Worm (Caenorhabditis elegans): ENCODE measurements around the gene his-74.

Gene his-74

ce11 chrV:12624371-12624770 lies 35.8 kb downstream of the his-74 start, which contains the start of gene F56H9.9:
Gene F56H9.9, minus strand, starts transcription at chrV:12624471.
- TF ChIP-seq pag-3 (tag; optimal IDR thresholded peaks at IDR 0.05; ENCODE audit: borderline replicate concordance) (no peak), unc-55 (GFP tag; optimal IDR thresholded peaks at IDR 0.05) (no peak), ceh-45 (GFP tag; IDR thresholded peaks at IDR 0.05) (no peak), nhr-232 (tag; optimal IDR thresholded peaks at IDR 0.05) (no peak), ceh-2 (tag; optimal IDR thresholded peaks at IDR 0.05) (no peak), unc-3 (GFP tag; conservative IDR thresholded peaks at IDR 0.05) (no peak), unc-3 (tag; optimal IDR thresholded peaks at IDR 0.05) (no peak), hlh-30 (tag; optimal IDR thresholded peaks at IDR 0.05; ENCODE audit: insufficient read depth) (no peak), K02D7.2 (tag; optimal IDR thresholded peaks at IDR 0.05) (no peak), ceh-9 (tag; optimal IDR thresholded peaks at IDR 0.05) (no peak), fkh-6 (tag; optimal IDR thresholded peaks at IDR 0.05) (no peak), gmeb-2 (tag; optimal IDR thresholded peaks at IDR 0.05) (no peak), ref-2 (tag; optimal IDR thresholded peaks at IDR 0.05) (no peak), pat-9 (tag; optimal IDR thresholded peaks at IDR 0.05) (no peak), ceh-6 (GFP tag; optimal IDR thresholded peaks at IDR 0.05) (no peak)

DNA sequence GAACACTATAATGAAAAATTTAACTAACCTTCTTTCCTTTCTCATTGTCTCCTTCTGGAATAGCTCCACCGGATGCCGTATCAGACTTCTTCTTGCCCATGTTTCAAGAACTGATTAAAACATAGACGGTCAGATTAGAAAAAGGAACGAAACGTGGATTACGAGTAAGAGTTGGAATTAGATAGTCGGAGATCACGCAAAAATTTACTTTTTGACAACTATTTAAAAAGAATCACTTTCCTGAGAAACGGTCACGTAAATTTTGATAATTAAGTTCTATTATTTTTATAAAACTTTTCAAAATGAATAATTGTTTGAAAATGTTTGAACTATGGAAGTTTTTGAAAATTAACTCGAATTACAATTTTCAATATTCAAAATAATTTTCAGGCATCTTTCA lies 48.0 kb downstream of the his-74 start, which contains the start of gene cyc-2.2:
cyc-2.2 (minus strand) TSS at position 101 of the 400 bp plus-strand sequence.
- TF ChIP-seq K02D7.2 (tag; optimal IDR thresholded peaks at IDR 0.05) = no peak
- no peak for TF ChIP-seq pha-2 (tag; optimal IDR thresholded peaks at IDR 0.05)
- no peak for TF ChIP-seq nhr-232 (tag; optimal IDR thresholded peaks at IDR 0.05)
- no peak for TF ChIP-seq ets-4 (tag; optimal IDR thresholded peaks at IDR 0.05)
- no peak for TF ChIP-seq hlh-15 (tag; optimal IDR thresholded peaks at IDR 0.05)
- no peak for TF ChIP-seq rnt-1 (tag; optimal IDR thresholded peaks at IDR 0.05)
- no peak for TF ChIP-seq ceh-34 (tag; optimal IDR thresholded peaks at IDR 0.05)
- TF ChIP-seq ceh-14 (tag; optimal IDR thresholded peaks at IDR 0.05) = no peak
- no peak for TF ChIP-seq unc-3 (GFP tag; conservative IDR thresholded peaks at IDR 0.05)
- TF ChIP-seq unc-3 (tag; optimal IDR thresholded peaks at IDR 0.05) = no peak
- no peak for TF ChIP-seq eyg-1 (tag; optimal IDR thresholded peaks at IDR 0.05)
- TF ChIP-seq lin-11 (tag; optimal IDR thresholded peaks at IDR 0.05) = no peak
- TF ChIP-seq odd-2 (tag; optimal IDR thresholded peaks at IDR 0.05) = no peak
- TF ChIP-seq tbx-7 (tag; optimal IDR thresholded peaks at IDR 0.05) = no peak
- TF ChIP-seq T23F11.4 (GFP tag; optimal IDR thresholded peaks at IDR 0.05) = no peak
- no peak for TF ChIP-seq fax-1 (tag; optimal IDR thresholded peaks at IDR 0.05)
- TF ChIP-seq dve-1 (tag; optimal IDR thresholded peaks at IDR 0.05) = no peak
- TF ChIP-seq nhr-11 (tag; optimal IDR thresholded peaks at IDR 0.05) = no peak
- TF ChIP-seq sox-4 (tag; optimal IDR thresholded peaks at IDR 0.05) = no peak

ce11 chrV:12611029-12611428 lies 49.1 kb downstream of the his-74 start, which contains the start of gene cubn-1:
Gene cubn-1, plus strand, starts transcription at chrV:12611329.
- TF ChIP-seq ceh-34 (tag; optimal IDR thresholded peaks at IDR 0.05) = no peak
- TF ChIP-seq lin-11 (tag; optimal IDR thresholded peaks at IDR 0.05) = no peak
- no peak for TF ChIP-seq C08G9.2 (tag; optimal IDR thresholded peaks at IDR 0.05)

All from whole organism, late embryonic.